Worm (Caenorhabditis elegans) whole organism, midembryonic: ENCODE measurements around the gene srz-16.

ENCODE experiments used
- T22C8.4 ChIP-seq: fragments of 200-800 bp; sonication (Bioruptor generic); IDR thresholded peaks from 2 replicates; pipeline ENCODE4 v1.3.6; 2022; ENCODE audit warnings: missing genetic modification characterization, missing compliant biosample characterization
- cog-1 ChIP-seq: sonication (generic microtip); optimal IDR thresholded peaks from 2 replicates; lab custom pipeline; 2016; ENCODE audit warnings: missing genetic modification characterization, missing compliant biosample characterization
- flt-1 ChIP-seq: fragments of 200-800 bp; sonication (Bioruptor generic); IDR thresholded peaks from 2 replicates; pipeline ENCODE4 v1.3.6; 2022; ENCODE audit warnings: missing genetic modification characterization, missing compliant biosample characterization
- klf-2 ChIP-seq: fragments of 200-800 bp; sonication (Bioruptor generic); conservative IDR thresholded peaks from 2 replicates; pipeline ENCODE4 v1.3.6; 2022; ENCODE audit warnings: missing genetic modification reagents, missing genetic modification characterization, missing compliant biosample characterization
- med-1 ChIP-seq: sonication (generic microtip); optimal IDR thresholded peaks from 2 replicates; lab custom pipeline; 2017; ENCODE audit warnings: missing genetic modification characterization, mild to moderate bottlenecking, missing compliant biosample characterization, antibody characterized with exemption, missing genetic modification reagents; ENCODE audit not compliant: insufficient read depth
- ref-1 ChIP-seq: fragments of 200-800 bp; sonication (Bioruptor generic); conservative IDR thresholded peaks from 2 replicates; pipeline ENCODE4 v1.3.6; 2022; ENCODE audit warnings: missing genetic modification reagents, missing genetic modification characterization, missing compliant biosample characterization
- tab-1 ChIP-seq: fragments of 200-800 bp; sonication (Bioruptor generic); IDR thresholded peaks from 2 replicates; pipeline ENCODE4 v1.3.6; 2022; ENCODE audit warnings: missing genetic modification characterization, missing compliant biosample characterization
- ztf-23 ChIP-seq: fragments of 200-800 bp; sonication (Bioruptor generic); IDR thresholded peaks from 2 replicates; pipeline ENCODE4 v1.3.6; 2022; ENCODE audit warnings: missing genetic modification reagents, missing genetic modification characterization, missing compliant biosample characterization
- ztf-29 ChIP-seq: fragments of 200-800 bp; sonication (Bioruptor generic); IDR thresholded peaks from 2 replicates; pipeline ENCODE4 v1.3.6; 2022; ENCODE audit warnings: missing genetic modification reagents, missing genetic modification characterization, missing compliant biosample characterization

The srz-16 gene

DNA sequence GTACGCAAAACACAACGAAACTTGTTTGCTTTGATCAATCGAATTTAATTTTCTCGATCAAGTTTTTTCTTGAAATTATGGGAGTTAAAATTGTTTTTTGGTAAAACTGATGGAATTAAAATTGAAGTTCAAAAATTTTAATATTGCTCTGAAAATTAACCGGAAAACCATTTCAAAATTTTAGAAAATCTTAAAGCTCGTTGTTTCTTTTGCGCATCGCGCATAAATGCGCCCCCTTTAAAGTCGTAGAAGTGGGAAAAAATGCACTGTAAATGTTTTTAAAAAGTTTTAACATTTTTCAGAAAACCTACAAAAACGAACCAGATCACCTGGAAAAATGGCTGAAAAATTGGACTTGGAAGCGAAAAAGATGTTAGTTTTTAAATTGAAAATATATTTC, 16.6 kb upstream of the srz-16 start, which contains the start of gene fbxa-113:
TSS of gene fbxa-113 (plus strand) at position 301 of the 400 bp plus-strand sequence.
- TF ChIP-seq tab-1 (GFP tag; lab: Robert Waterston, UW) (no peak), T22C8.4 (GFP tag; lab: Robert Waterston, UW) (no peak), med-1 (GFP tag; lab: Kevin White, UChicago) (no peak), cog-1 (tag; lab: Kevin White, UChicago) (no peak), flt-1 (GFP tag; lab: Robert Waterston, UW) (no peak), ref-1 (no peak), ztf-29 (GFP tag; lab: Robert Waterston, UW) (no peak), ztf-23 (no peak), klf-2 (GFP tag; lab: Robert Waterston, UW) (no peak)

ce11 chrV:20201316-20201715, 14.8 kb upstream of the srz-16 start, which contains the start of gene fbxa-114:
Gene fbxa-114 (plus strand): TSS chrV:20201616.
- TF ChIP-seq klf-2 (GFP tag; lab: Robert Waterston, UW) (no peak), cog-1 (tag; lab: Kevin White, UChicago) (no peak), med-1 (GFP tag; lab: Kevin White, UChicago) (no peak), ref-1 (no peak), tab-1 (GFP tag; lab: Robert Waterston, UW) (no peak), ztf-29 (GFP tag; lab: Robert Waterston, UW) (no peak), flt-1 (GFP tag; lab: Robert Waterston, UW) (no peak), T22C8.4 (GFP tag; lab: Robert Waterston, UW) (no peak), ztf-23 (no peak)

DNA sequence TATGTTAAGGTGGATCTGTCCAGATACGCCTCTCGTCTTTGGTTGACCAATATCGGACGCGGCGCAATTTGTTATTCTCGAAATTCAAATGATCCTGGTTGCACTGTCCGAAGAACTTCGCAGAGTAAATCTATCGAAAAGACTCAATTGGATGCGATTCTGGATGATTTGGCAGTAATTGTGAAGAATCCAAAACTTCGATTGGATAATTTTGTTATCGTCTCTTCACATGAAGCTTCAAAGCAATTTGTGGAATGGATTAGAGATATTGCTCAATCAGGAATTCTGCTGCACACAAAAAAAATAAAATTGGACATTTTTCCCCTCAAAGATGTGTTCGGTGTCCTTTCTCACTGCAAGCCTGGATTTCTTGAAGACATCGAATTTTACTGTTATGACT, 13.2 kb upstream of the srz-16 start:
- TF ChIP-seq flt-1 (GFP tag; lab: Robert Waterston, UW) (no peak), med-1 (GFP tag; lab: Kevin White, UChicago) (no peak), klf-2 (GFP tag; lab: Robert Waterston, UW) (no peak), tab-1 (GFP tag; lab: Robert Waterston, UW) (no peak), T22C8.4 (GFP tag; lab: Robert Waterston, UW) (no peak), ztf-29 (GFP tag; lab: Robert Waterston, UW) (no peak), cog-1 (tag; lab: Kevin White, UChicago) (no peak), ztf-23 (no peak), ref-1 (no peak)

ce11 chrV:20198954-20199353, 12.5 kb upstream of the srz-16 start, which contains the start of gene fog-2:
Gene fog-2 (plus strand): TSS chrV:20199254.
- TF ChIP-seq med-1 (GFP tag; lab: Kevin White, UChicago) (no peak), flt-1 (GFP tag; lab: Robert Waterston, UW) (no peak), tab-1 (GFP tag; lab: Robert Waterston, UW) (no peak), cog-1 (tag; lab: Kevin White, UChicago) (no peak)

ce11 chrV:20196671-20197070, 10.2 kb upstream of the srz-16 start, which contains the start of gene ftr-1:
Gene ftr-1 (plus strand): TSS chrV:20196971.
- TF ChIP-seq med-1 (GFP tag; lab: Kevin White, UChicago) (no peak), tab-1 (GFP tag; lab: Robert Waterston, UW) (no peak), cog-1 (tag; lab: Kevin White, UChicago) (no peak), klf-2 (GFP tag; lab: Robert Waterston, UW) (no peak), flt-1 (GFP tag; lab: Robert Waterston, UW) (no peak), ztf-29 (GFP tag; lab: Robert Waterston, UW) (no peak)

DNA sequence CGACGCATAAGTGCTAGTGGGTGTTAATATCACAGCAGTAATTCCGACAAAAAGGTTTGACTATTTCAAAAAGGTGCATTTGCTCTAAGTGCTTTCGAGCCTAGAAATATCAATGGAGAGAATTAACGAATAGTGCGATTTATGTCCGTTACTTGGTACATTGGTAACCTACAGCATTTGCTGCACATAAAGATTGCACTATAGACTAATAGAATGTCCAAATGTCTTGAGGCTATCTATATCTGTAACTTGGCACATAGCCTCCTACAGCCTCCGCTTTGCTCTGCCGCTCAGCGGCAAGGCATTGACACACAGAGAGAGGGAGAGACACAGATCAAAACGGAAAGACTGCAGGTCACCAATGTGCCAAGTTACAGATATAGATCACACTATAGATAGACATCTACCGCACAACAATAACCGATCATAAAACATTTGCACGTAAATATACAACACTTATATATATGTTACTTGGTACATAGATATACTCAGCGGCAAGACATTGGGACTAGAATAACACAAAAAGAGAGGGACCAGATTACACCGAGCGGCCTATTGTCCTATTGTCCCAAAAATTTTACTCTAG, 9.1 kb upstream of the srz-16 start, which contains the start of the genes srh-217 and Y113G7B.28:
TSS of gene srh-217 (minus strand) at position 101 of the 586 bp plus-strand sequence.
TSS of gene Y113G7B.28 (plus strand) at position 536 of the 586 bp plus-strand sequence.
- TF ChIP-seq flt-1 (GFP tag; lab: Robert Waterston, UW) (no peak), T22C8.4 (GFP tag; lab: Robert Waterston, UW) (no peak), cog-1 (tag; lab: Kevin White, UChicago) (no peak), ztf-23 (no peak), ref-1 (no peak), ztf-29 (GFP tag; lab: Robert Waterston, UW) (no peak), tab-1 (GFP tag; lab: Robert Waterston, UW) (no peak), klf-2 (GFP tag; lab: Robert Waterston, UW) (no peak), med-1 (GFP tag; lab: Kevin White, UChicago) (no peak)

ce11 chrV:20192102-20192880, 5.8 kb upstream of the srz-16 start, which contains the start of the genes fbxa-115 and Y113G7B.27:
Gene fbxa-115 (minus strand): TSS chrV:20192152.
Gene Y113G7B.27 (plus strand): TSS chrV:20192830.
- no peak for TF ChIP-seq klf-2 (GFP tag; lab: Robert Waterston, UW)
- no peak for TF ChIP-seq cog-1 (tag; lab: Kevin White, UChicago)
- no peak for TF ChIP-seq ztf-23
- no peak for TF ChIP-seq flt-1 (GFP tag; lab: Robert Waterston, UW)
- no peak for TF ChIP-seq T22C8.4 (GFP tag; lab: Robert Waterston, UW)
- no peak for TF ChIP-seq med-1 (GFP tag; lab: Kevin White, UChicago)
- no peak for TF ChIP-seq ztf-29 (GFP tag; lab: Robert Waterston, UW)
- no peak for TF ChIP-seq ref-1
- TF ChIP-seq tab-1 (GFP tag; lab: Robert Waterston, UW) = no peak

- TF ChIP-seq ztf-23 = no peak
- TF ChIP-seq flt-1 (GFP tag; lab: Robert Waterston, UW) = no peak
- TF ChIP-seq klf-2 (GFP tag; lab: Robert Waterston, UW) = no peak
- TF ChIP-seq med-1 (GFP tag; lab: Kevin White, UChicago) = no peak
- no peak for TF ChIP-seq tab-1 (GFP tag; lab: Robert Waterston, UW)
- TF ChIP-seq ztf-29 (GFP tag; lab: Robert Waterston, UW) = no peak
- no peak for TF ChIP-seq cog-1 (tag; lab: Kevin White, UChicago)
- TF ChIP-seq ref-1 = no peak
- no peak for TF ChIP-seq T22C8.4 (GFP tag; lab: Robert Waterston, UW)
Measured at ce11 chrV:20188790-20189189, 2.3 kb upstream of the srz-16 start, which contains the start of gene fbxa-116. Gene fbxa-116 (minus strand): TSS chrV:20188890.
